Fruit fly (Drosophila melanogaster): Measurements from ENCODE around the gene RpL9.
A peak's percentile ranks its signal among the peaks of the same experiment; 100 is the strongest.

The RpL9 gene

DNA sequence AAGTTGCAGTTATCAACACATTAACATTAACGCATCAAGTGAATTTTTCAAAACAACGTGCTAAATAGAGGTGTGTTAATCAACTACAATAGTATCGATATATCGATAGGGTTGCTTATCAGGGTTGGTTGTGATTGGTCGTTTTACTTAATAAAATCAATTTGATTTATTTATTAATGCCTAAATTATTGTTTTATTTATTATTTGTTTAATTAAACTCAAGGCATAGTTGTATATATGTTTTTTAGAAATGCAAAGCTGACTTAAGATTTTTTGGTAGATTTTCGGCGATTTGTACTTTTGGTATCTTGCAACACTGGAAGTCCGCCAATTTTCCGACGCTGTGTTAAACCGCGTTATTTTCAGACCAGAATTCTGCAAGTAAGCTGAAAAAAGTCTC is 7.0 kb upstream of the RpL9 start, which contains the start of the genes Art8 and dUTPase:
TSS of gene Art8 (minus strand) at position 88 of the 400 bp plus-strand sequence.
TSS of gene dUTPase (plus strand) at position 314 of the 400 bp plus-strand sequence.
- TF ChIP-seq exex (tag; optimal IDR thresholded peaks at IDR 0.05): peak; percentile 45
- TF ChIP-seq CG12942 (GFP tag; optimal IDR thresholded peaks at IDR 0.05): peak; percentile 76
- no peak for TF ChIP-seq hkb (optimal IDR thresholded peaks at IDR 0.05)
- peak; percentile 57; the same call in 1 of the 2 replicates for TF ChIP-seq hkb (GFP tag; IDR thresholded peaks at IDR 0.05)
- no peak for TF ChIP-seq CG1647 (GFP tag; optimal IDR thresholded peaks at IDR 0.05)
- peak; percentile 84 for TF ChIP-seq lilli (GFP tag; optimal IDR thresholded peaks at IDR 0.05)
- 0 out of 3 replicates have a peak, but pooled peaks have one; percentile 25 for TF ChIP-seq CG14050 (GFP tag; IDR thresholded peaks at IDR 0.05)
- TF ChIP-seq MTF-1 (GFP tag; optimal IDR thresholded peaks at IDR 0.05; ENCODE audit: borderline replicate concordance): no peak
- peak; percentile 48; the same call in 1 of the 2 replicates for TF ChIP-seq CG14667 (GFP tag; IDR thresholded peaks at IDR 0.05)
- peak; percentile 26 for TF ChIP-seq CG33213 (GFP tag; optimal IDR thresholded peaks at IDR 0.05)
- TF ChIP-seq klu (GFP tag; IDR thresholded peaks at IDR 0.05): peak; percentile 22; the same call in 1 of the 2 replicates
- peak; percentile 77 for TF ChIP-seq inv (GFP tag; IDR thresholded peaks at IDR 0.05; ENCODE audit: partially characterized antibody)
- peak; percentile 46; the same call in 1 of the 3 replicates for TF ChIP-seq mld (GFP tag; IDR thresholded peaks at IDR 0.05; ENCODE audit: partially characterized antibody)
- no peak for TF ChIP-seq fu2 (GFP tag; optimal IDR thresholded peaks at IDR 0.05)
- TF ChIP-seq Hr78 (GFP tag; optimal IDR thresholded peaks at IDR 0.05): no peak
- no peak for TF ChIP-seq rib (GFP tag; IDR thresholded peaks at IDR 0.05)
- TF ChIP-seq Trl (optimal IDR thresholded peaks at IDR 0.05): no peak
- peak; percentile 35 for TF ChIP-seq Trl (GFP tag; optimal IDR thresholded peaks at IDR 0.05)
- TF ChIP-seq tin (GFP tag; optimal IDR thresholded peaks at IDR 0.05): peak; percentile 77
- TF ChIP-seq CG6813 (GFP tag; optimal IDR thresholded peaks at IDR 0.05): no peak
- TF ChIP-seq vvl (GFP tag; IDR thresholded peaks at IDR 0.05): peak; percentile 76
- TF ChIP-seq mirr (GFP tag; optimal IDR thresholded peaks at IDR 0.05): no peak
- peak; percentile 74 for TF ChIP-seq corto (GFP tag; optimal IDR thresholded peaks at IDR 0.05)
- TF ChIP-seq sd (tag; optimal IDR thresholded peaks at IDR 0.05): no peak
- peak; percentile 48; the same call in 1 of the 2 replicates for TF ChIP-seq tna (GFP tag; IDR thresholded peaks at IDR 0.05; ENCODE audit: partially characterized antibody)
- peak; percentile 34 for TF ChIP-seq fd96Cb (tag; optimal IDR thresholded peaks at IDR 0.05)
- TF ChIP-seq Doc2 (GFP tag; IDR thresholded peaks at IDR 0.05): no peak
- peak; percentile 22 for TF ChIP-seq psq (GFP tag; optimal IDR thresholded peaks at IDR 0.05)
- TF ChIP-seq CTCF (GFP tag; optimal IDR thresholded peaks at IDR 0.05): peak; percentile 25
- peak; percentile 94 for TF ChIP-seq Ets65A (GFP tag)
- no peak for TF ChIP-seq pnt (GFP tag; optimal IDR thresholded peaks at IDR 0.05)
- peak; percentile 29 for TF ChIP-seq CG3407 (GFP tag; optimal IDR thresholded peaks at IDR 0.05)
- peak; percentile 89 for TF ChIP-seq CG2129 (GFP tag; IDR thresholded peaks at IDR 0.05; ENCODE audit: partially characterized antibody)
- no peak for TF ChIP-seq ems (GFP tag; optimal IDR thresholded peaks at IDR 0.05)
- TF ChIP-seq CG17186 (GFP tag; optimal IDR thresholded peaks at IDR 0.05): peak; percentile 51
- peak; percentile 49 for TF ChIP-seq CG2202 (tag; optimal IDR thresholded peaks at IDR 0.05)
- TF ChIP-seq CG2712 (tag; optimal IDR thresholded peaks at IDR 0.05): peak; percentile 88
- TF ChIP-seq CG13624 (GFP tag; optimal IDR thresholded peaks at IDR 0.05): peak; percentile 39
- no peak for TF ChIP-seq pros (GFP tag; optimal IDR thresholded peaks at IDR 0.05)
- no peak for TF ChIP-seq dmrt99B (tag; optimal IDR thresholded peaks at IDR 0.05)
- peak; percentile 76 for TF ChIP-seq grau (tag; optimal IDR thresholded peaks at IDR 0.05)
- TF ChIP-seq sr (GFP tag; IDR thresholded peaks at IDR 0.05): no peak
- peak; percentile 79 for TF ChIP-seq CG17829 (tag; optimal IDR thresholded peaks at IDR 0.05)
- TF ChIP-seq CG9817 (tag; optimal IDR thresholded peaks at IDR 0.05): peak; percentile 71
- TF ChIP-seq D (optimal IDR thresholded peaks at IDR 0.05): no peak
- no peak for TF ChIP-seq D (GFP tag; optimal IDR thresholded peaks at IDR 0.05)
- TF ChIP-seq Dbx (GFP tag; IDR thresholded peaks at IDR 0.05): peak; percentile 88
- TF ChIP-seq CG17359 (tag; optimal IDR thresholded peaks at IDR 0.05): peak; percentile 66
- no peak for TF ChIP-seq CG12236 (GFP tag; optimal IDR thresholded peaks at IDR 0.05)
- no peak for TF ChIP-seq eyg (GFP tag; optimal IDR thresholded peaks at IDR 0.05)
- no peak for TF ChIP-seq fd64A (GFP tag; optimal IDR thresholded peaks at IDR 0.05)
- TF ChIP-seq slbo (GFP tag; IDR thresholded peaks at IDR 0.05): peak; percentile 74

Data from whole organism, embryonic.